Worm (Caenorhabditis elegans) whole organism, L3 larva: ENCODE measurements around the gene cyld-1.
A peak's percentile ranks its signal among the peaks of the same experiment; 100 is the strongest.

Experiments used
- aly-2 ChIP-seq: fragments of 150-350 bp; optimal IDR thresholded peaks from 2 replicates; lab custom pipeline; 2014; ENCODE audit warnings: missing biosample characterization, missing genetic modification characterization
- ama-1 ChIP-seq: fragments of 150-350 bp; optimal IDR thresholded peaks from 2 replicates; lab custom pipeline; 2018
- ceh-16 ChIP-seq: sonication (generic microtip); optimal IDR thresholded peaks from 2 replicates; lab custom pipeline; 2017; ENCODE audit warnings: missing biosample characterization, missing genetic modification characterization
- ceh-28 ChIP-seq: fragments of 150-350 bp; optimal IDR thresholded peaks from 2 replicates; lab custom pipeline; 2014; ENCODE audit warnings: missing biosample characterization, missing genetic modification reagents, missing genetic modification characterization
- egl-5 ChIP-seq: fragments of 150-350 bp; optimal IDR thresholded peaks from 2 replicates; lab custom pipeline; 2017; ENCODE audit warnings: missing biosample characterization, missing genetic modification reagents, missing genetic modification characterization, inconsistent platforms
- elt-2 ChIP-seq: sonication (generic microtip); optimal IDR thresholded peaks from 2 replicates; lab custom pipeline; 2016; ENCODE audit warnings: missing genetic modification reagents, mild to moderate bottlenecking, missing genetic modification characterization, missing compliant biosample characterization
- fkh-10 ChIP-seq: sonication (generic microtip); optimal IDR thresholded peaks from 2 replicates; lab custom pipeline; 2017; ENCODE audit warnings: missing biosample characterization, missing genetic modification reagents, missing genetic modification characterization
- fos-1 ChIP-seq: fragments of 150-350 bp; optimal IDR thresholded peaks from 2 replicates; lab custom pipeline; 2014; ENCODE audit warnings: missing biosample characterization, missing genetic modification characterization
- jun-1 ChIP-seq: fragments of 150-350 bp; optimal IDR thresholded peaks from 2 replicates; lab custom pipeline; 2014; ENCODE audit warnings: missing biosample characterization, missing genetic modification reagents, missing genetic modification characterization
- lin-15B ChIP-seq: fragments of 150-350 bp; optimal IDR thresholded peaks from 2 replicates; lab custom pipeline; 2014; ENCODE audit warnings: missing biosample characterization, missing genetic modification characterization
- lin-39 ChIP-seq: fragments of 150-350 bp; optimal IDR thresholded peaks from 2 replicates; lab custom pipeline; 2018; ENCODE audit warnings: missing biosample characterization, missing genetic modification reagents, missing genetic modification characterization
- lsy-12 ChIP-seq: sonication (generic microtip); optimal IDR thresholded peaks from 2 replicates; lab custom pipeline; 2016; ENCODE audit warnings: mild to moderate bottlenecking, missing genetic modification characterization, missing compliant biosample characterization
- mml-1 ChIP-seq: fragments of 150-350 bp; sonication (generic microtip); optimal IDR thresholded peaks from 3 replicates; lab custom pipeline; 2014; ENCODE audit warnings: missing biosample characterization, missing genetic modification characterization
- nfya-1 ChIP-seq: sonication (generic microtip); optimal IDR thresholded peaks from 2 replicates; lab custom pipeline; 2017; ENCODE audit warnings: missing genetic modification characterization, mild to moderate bottlenecking, missing compliant biosample characterization, antibody characterized with exemption, moderate library complexity; ENCODE audit not compliant: insufficient read depth
- nhr-11 ChIP-seq: fragments of 150-350 bp; optimal IDR thresholded peaks from 2 replicates; lab custom pipeline; 2014; ENCODE audit warnings: missing biosample characterization, missing genetic modification characterization
- nhr-12 ChIP-seq: fragments of 150-350 bp; optimal IDR thresholded peaks from 2 replicates; lab custom pipeline; 2014; ENCODE audit warnings: missing biosample characterization, missing genetic modification characterization
- nhr-23 ChIP-seq: fragments of 150-350 bp; optimal IDR thresholded peaks from 2 replicates; lab custom pipeline; 2014; ENCODE audit warnings: missing biosample characterization, missing genetic modification reagents, missing genetic modification characterization
- nhr-237 ChIP-seq: fragments of 150-350 bp; optimal IDR thresholded peaks from 2 replicates; lab custom pipeline; 2014; ENCODE audit warnings: missing biosample characterization, missing genetic modification characterization
- nhr-25 ChIP-seq: sonication (generic microtip); optimal IDR thresholded peaks from 2 replicates; lab custom pipeline; 2017; ENCODE audit warnings: missing biosample characterization, missing genetic modification characterization
- nhr-28 ChIP-seq: fragments of 150-350 bp; optimal IDR thresholded peaks from 2 replicates; lab custom pipeline; 2014; ENCODE audit warnings: missing biosample characterization, missing genetic modification characterization
- nhr-43 ChIP-seq: sonication (generic microtip); optimal IDR thresholded peaks from 2 replicates; lab custom pipeline; 2016; ENCODE audit warnings: mild to moderate bottlenecking, missing genetic modification characterization, missing compliant biosample characterization; ENCODE audit not compliant: poor library complexity, severe bottlenecking
- nhr-67 ChIP-seq: fragments of 150-350 bp; optimal IDR thresholded peaks from 2 replicates; lab custom pipeline; 2014; ENCODE audit warnings: missing biosample characterization, missing genetic modification characterization
- nhr-77 ChIP-seq: fragments of 150-350 bp; optimal IDR thresholded peaks from 2 replicates; lab custom pipeline; 2014; ENCODE audit warnings: missing biosample characterization, missing genetic modification characterization
- pha-4 ChIP-seq: fragments of 150-350 bp; optimal IDR thresholded peaks from 2 replicates; lab custom pipeline; 2014; ENCODE audit warnings: missing biosample characterization, missing genetic modification reagents, missing genetic modification characterization
- pqm-1 ChIP-seq: fragments of 150-350 bp; optimal IDR thresholded peaks from 2 replicates; lab custom pipeline; 2017; ENCODE audit warnings: missing biosample characterization, missing genetic modification characterization, inconsistent platforms
- sea-2 ChIP-seq: fragments of 150-350 bp; sonication (generic microtip); optimal IDR thresholded peaks from 4 replicates; lab custom pipeline; 2014; ENCODE audit warnings: missing biosample characterization, missing genetic modification reagents, missing genetic modification characterization
- skn-1 ChIP-seq: fragments of 150-350 bp; optimal IDR thresholded peaks from 2 replicates; lab custom pipeline; 2014; ENCODE audit warnings: missing biosample characterization, missing genetic modification characterization
- tbx-2 ChIP-seq: sonication (generic microtip); optimal IDR thresholded peaks from 2 replicates; lab custom pipeline; 2016; ENCODE audit warnings: mild to moderate bottlenecking, missing genetic modification characterization, missing compliant biosample characterization
- unc-39 ChIP-seq: sonication (generic microtip); optimal IDR thresholded peaks from 4 replicates; lab custom pipeline; 2017; ENCODE audit warnings: missing biosample characterization, missing genetic modification characterization
- unc-62 ChIP-seq: fragments of 150-350 bp; sonication (generic microtip); optimal IDR thresholded peaks from 4 replicates; lab custom pipeline; 2014; ENCODE audit warnings: missing biosample characterization, missing genetic modification reagents, missing genetic modification characterization
- ztf-4 ChIP-seq: fragments of 150-350 bp; optimal IDR thresholded peaks from 2 replicates; lab custom pipeline; 2014; ENCODE audit warnings: missing biosample characterization, missing genetic modification characterization

The cyld-1 gene

DNA sequence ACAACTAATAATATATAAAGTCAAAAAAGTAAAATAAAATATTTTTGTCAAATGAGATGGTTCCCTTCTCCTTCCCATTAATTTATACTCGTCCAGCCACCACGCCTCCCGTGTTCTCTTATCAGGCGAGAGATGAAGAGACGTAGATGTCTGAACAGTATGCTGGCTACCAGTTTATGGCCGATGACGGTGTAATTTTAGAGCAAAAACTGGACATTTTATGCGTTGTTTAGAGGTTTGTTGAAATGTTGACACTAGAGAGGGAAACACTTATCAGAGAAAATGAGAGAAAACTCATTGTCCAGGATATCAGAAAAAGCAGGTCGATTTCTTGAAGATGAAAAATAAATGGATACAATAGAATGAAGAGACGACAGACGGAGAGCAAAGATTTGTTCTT is 53.3 kb downstream of the cyld-1 start:
- TF ChIP-seq nhr-67 (tag; lab: Kevin White, UChicago) (no peak), elt-2 (tag; lab: Kevin White, UChicago) (peak; percentile 70), ztf-4 (tag; lab: Kevin White, UChicago) (no peak), mml-1 (tag; lab: Kevin White, UChicago) (no peak), skn-1 (tag; lab: Kevin White, UChicago) (no peak), pha-4 (peak; percentile 28), unc-39 (tag; lab: Kevin White, UChicago) (no peak)

DNA sequence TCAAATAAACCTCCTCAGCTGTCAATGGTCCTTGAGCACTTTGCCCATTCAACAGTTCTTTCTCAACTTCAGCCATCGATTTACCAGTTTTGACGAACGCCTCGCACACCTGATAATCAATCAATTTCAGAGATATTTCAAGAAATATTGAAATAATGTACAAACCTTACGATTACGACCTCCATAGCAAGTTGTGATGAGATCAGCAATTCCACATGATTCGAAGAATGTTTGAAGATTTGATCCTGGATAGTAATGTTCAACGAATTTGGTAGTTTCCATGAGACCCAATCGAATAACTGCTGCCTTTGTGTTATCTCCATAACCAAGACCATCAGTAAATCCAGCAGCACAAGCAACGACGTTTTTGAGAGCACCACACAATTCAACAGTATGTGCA is 55.5 kb downstream of the cyld-1 start:
- no peak for TF ChIP-seq nhr-77 (tag; lab: Kevin White, UChicago)
- TF ChIP-seq ceh-28 (tag; lab: Kevin White, UChicago), result no peak
- no peak for TF ChIP-seq unc-62
- TF ChIP-seq jun-1 (tag; lab: Kevin White, UChicago), result no peak
- no peak for TF ChIP-seq nhr-11 (tag; lab: Kevin White, UChicago)
- no peak for TF ChIP-seq elt-2 (tag; lab: Kevin White, UChicago)
- TF ChIP-seq lsy-12 (tag; lab: Kevin White, UChicago), result no peak
- no peak for TF ChIP-seq fkh-10 (GFP tag; lab: Kevin White, UChicago)
- TF ChIP-seq ama-1, result no peak
- no peak for TF ChIP-seq nfya-1 (tag; lab: Kevin White, UChicago)
- no peak for TF ChIP-seq skn-1 (tag; lab: Kevin White, UChicago)
- TF ChIP-seq pha-4, result no peak
- TF ChIP-seq tbx-2 (tag; lab: Kevin White, UChicago), result no peak
- TF ChIP-seq, all 47 proteins: peak for 0

DNA sequence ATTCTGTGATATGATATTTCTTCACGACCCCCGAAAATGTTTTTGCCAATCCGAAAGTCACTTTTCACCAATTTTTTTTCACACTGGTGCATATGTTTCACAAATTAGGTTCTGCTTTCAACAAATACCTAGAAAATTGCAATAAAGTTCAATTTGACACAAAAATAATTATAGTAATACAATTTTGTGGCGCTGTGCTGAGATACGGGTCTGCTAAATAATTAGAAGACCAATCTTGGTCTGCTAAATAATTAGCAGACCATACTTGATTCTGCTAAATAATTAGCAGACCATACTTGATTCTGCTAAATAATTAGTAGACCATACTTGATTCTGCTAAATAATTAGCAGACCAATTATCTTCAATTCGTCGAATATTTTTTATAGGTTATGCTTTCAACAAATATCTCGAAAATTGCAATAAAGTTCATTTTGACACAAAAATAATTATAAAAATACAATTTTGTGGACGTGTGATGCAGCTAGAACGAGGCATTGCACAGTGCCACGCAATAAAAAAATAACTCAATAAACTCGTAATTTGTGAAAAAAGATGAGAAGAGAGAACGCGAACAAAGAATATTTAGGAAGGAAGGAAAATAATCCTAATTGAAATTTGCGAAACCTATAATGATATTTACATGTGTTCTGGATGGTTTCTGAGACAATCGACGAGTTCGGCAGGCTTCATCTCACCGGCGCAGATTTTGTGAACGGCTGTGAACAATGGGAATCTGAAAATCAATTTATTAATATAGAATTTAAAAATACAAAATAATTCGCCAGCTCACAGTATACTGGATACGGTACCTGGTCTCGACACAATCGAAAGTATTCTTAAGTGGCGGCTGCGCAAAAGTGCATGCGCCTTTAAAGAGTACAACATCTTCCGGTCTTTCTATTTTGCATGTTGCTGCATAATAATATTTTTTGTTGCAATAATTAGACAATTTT is 56.5 kb downstream of the cyld-1 start:
- TF ChIP-seq ceh-16 (tag; lab: Kevin White, UChicago) (no peak), lin-15B (tag; lab: Kevin White, UChicago) (no peak), lsy-12 (tag; lab: Kevin White, UChicago) (no peak), tbx-2 (tag; lab: Kevin White, UChicago) (no peak), ama-1 (peak; percentile 7), elt-2 (tag; lab: Kevin White, UChicago) (peak; percentile 15), jun-1 (tag; lab: Kevin White, UChicago) (no peak), aly-2 (tag; lab: Kevin White, UChicago) (no peak), nhr-237 (no peak)

DNA sequence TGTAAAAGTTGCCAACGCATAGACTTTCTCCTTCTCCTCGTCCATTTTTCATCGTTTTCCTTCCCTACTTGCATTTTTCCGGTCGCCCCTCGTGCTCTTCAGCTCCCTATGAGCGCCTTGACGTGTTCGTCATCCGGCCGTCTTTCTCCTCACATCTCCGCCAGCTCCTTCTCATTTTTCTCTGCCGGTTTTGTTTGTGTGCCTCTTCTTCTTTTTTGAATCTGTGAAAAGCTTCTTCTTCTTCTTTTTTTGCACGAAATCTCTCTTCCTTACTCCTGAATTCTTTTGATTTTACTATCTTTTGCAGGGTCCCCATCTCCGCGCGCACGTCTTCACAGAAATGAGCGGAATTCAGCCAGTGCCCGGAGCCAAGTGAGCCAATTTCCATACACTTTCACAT is 58.9 kb downstream of the cyld-1 start, which contains the start of gene K11H3.3:
Gene K11H3.3 (plus strand): TSS at position 308 of the 400 bp plus-strand sequence.
- TF ChIP-seq sea-2 (no peak), lin-39 (tag; lab: Kevin White, UChicago) (peak; percentile 49), egl-5 (tag; lab: Kevin White, UChicago) (no peak)

DNA sequence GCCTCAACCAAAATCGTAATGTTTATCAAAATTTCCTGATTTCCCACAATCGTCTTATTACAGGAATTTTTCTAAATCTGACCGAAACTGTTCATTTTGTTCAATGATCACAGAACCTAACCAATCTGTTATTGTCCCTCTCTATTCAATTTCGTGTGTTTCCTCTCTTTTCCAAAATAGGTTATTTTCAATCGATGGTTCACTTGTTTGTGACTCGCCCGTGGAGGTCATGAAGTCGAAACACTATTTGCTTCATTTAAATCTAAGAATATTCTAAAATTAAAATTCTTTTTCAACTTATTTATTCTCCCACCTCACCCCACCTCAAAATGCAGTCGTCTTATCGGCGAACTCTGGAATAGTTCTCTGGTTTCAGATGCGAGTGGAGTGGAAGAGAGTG is 59.6 kb downstream of the cyld-1 start:
- TF ChIP-seq mml-1 (tag; lab: Kevin White, UChicago), result no peak
- no peak for TF ChIP-seq aly-2 (tag; lab: Kevin White, UChicago)
- TF ChIP-seq fos-1, result no peak
- TF ChIP-seq nhr-28 (tag; lab: Kevin White, UChicago), result no peak
- TF ChIP-seq nhr-43 (tag; lab: Kevin White, UChicago), result no peak
- no peak for TF ChIP-seq nhr-11 (tag; lab: Kevin White, UChicago)
- TF ChIP-seq pqm-1 (tag; lab: Kevin White, UChicago), result peak; percentile 49
- no peak for TF ChIP-seq lin-39 (tag; lab: Kevin White, UChicago)
- TF ChIP-seq ztf-4 (tag; lab: Kevin White, UChicago), result no peak
- no peak for TF ChIP-seq nhr-23 (tag; lab: Kevin White, UChicago)
- TF ChIP-seq nhr-25 (tag; lab: Kevin White, UChicago), result no peak
- TF ChIP-seq fkh-10 (GFP tag; lab: Kevin White, UChicago), result no peak
- no peak for TF ChIP-seq nhr-12 (tag; lab: Kevin White, UChicago)
- TF ChIP-seq nhr-67 (tag; lab: Kevin White, UChicago), result no peak
- peak; percentile 21 for TF ChIP-seq elt-2 (tag; lab: Kevin White, UChicago)
- TF ChIP-seq ama-1, result no peak
